Worm (Caenorhabditis elegans): ENCODE data around the gene dlg-1.

DNA sequence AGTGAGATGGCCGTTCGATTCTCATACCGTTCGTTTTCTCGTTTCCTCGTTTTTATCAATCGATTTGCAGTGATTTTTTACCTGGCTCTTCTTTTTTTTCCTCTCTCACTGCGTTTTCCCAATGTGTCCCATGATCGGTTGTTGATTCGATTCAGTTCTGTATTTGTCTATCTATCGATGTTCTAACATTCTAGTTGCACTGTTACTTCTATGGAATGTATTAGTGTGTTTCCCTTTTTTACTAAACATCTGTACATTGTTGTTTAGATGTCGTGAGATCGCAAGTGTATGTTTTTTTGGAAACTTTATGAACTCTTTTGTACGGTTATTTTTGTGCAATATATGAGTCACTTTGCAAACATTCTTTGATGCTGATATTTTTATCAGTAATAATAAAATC lies 1.9 kb upstream of the dlg-1 start:
- TF ChIP-seq sea-2 (GFP tag; optimal IDR thresholded peaks at IDR 0.05), result no peak
- TF ChIP-seq hmg-11 (tag; optimal IDR thresholded peaks at IDR 0.05), result no peak
- TF ChIP-seq nhr-237 (tag; optimal IDR thresholded peaks at IDR 0.05), result no peak
- TF ChIP-seq ztf-11 (tag; optimal IDR thresholded peaks at IDR 0.05), result no peak
- no peak for TF ChIP-seq fos-1 (tag; optimal IDR thresholded peaks at IDR 0.05)
- no peak for TF ChIP-seq ama-1 (optimal IDR thresholded peaks at IDR 0.05)
- TF ChIP-seq aly-2 (tag; optimal IDR thresholded peaks at IDR 0.05), result no peak
- no peak for TF ChIP-seq lin-39 (tag; optimal IDR thresholded peaks at IDR 0.05)
- TF ChIP-seq mdl-1 (tag; optimal IDR thresholded peaks at IDR 0.05), result no peak
- no peak for TF ChIP-seq lin-15B (tag; optimal IDR thresholded peaks at IDR 0.05)

Data from whole organism, L3 larva.